Fruit fly (Drosophila melanogaster) whole organism, embryonic: ENCODE results near the gene AstC-R1.
A peak's percentile ranks its signal among the peaks of the same experiment; 100 is the strongest.

Source experiments
- B-H1 ChIP-seq: fragments of 200-800 bp; sonication (Bioruptor generic); IDR thresholded peaks from 3 replicates; pipeline ENCODE4 v1.3.6; 2022; ENCODE audit warnings: missing biosample characterization, missing genetic modification characterization
- CG10431 ChIP-seq: fragments of 200-800 bp; sonication (Bioruptor generic); optimal IDR thresholded peaks from 3 replicates; lab custom pipeline; 2018; ENCODE audit warnings: missing biosample characterization, mild to moderate bottlenecking, missing genetic modification characterization
- CG10565 ChIP-seq: fragments of 200-800 bp; sonication (Bioruptor generic); optimal IDR thresholded peaks from 3 replicates; lab custom pipeline; 2016; ENCODE audit warnings: missing biosample characterization, mild to moderate bottlenecking, missing genetic modification characterization
- CG10959 ChIP-seq: fragments of 200-800 bp; sonication (Bioruptor generic); IDR thresholded peaks from 2 replicates; pipeline ENCODE4 v1.3.6; 2022; ENCODE audit warnings: missing biosample characterization, missing genetic modification characterization
- CG10979 ChIP-seq: fragments of 200-800 bp; sonication (Bioruptor generic); optimal IDR thresholded peaks from 2 replicates; lab custom pipeline; 2018; ENCODE audit warnings: missing biosample characterization, mild to moderate bottlenecking, missing genetic modification characterization, moderate library complexity
- CG12071 ChIP-seq: fragments of 200-800 bp; sonication (Bioruptor generic); optimal IDR thresholded peaks from 3 replicates; lab custom pipeline; 2018; ENCODE audit warnings: missing biosample characterization, mild to moderate bottlenecking, missing genetic modification characterization
- CG12391 ChIP-seq: fragments of 200-800 bp; sonication (Bioruptor generic); optimal IDR thresholded peaks from 3 replicates; lab custom pipeline; 2018; ENCODE audit warnings: missing biosample characterization, mild to moderate bottlenecking, missing genetic modification characterization, moderate library complexity
- CG13287 ChIP-seq: fragments of 200-800 bp; sonication (Bioruptor generic); IDR thresholded peaks from 2 replicates; pipeline ENCODE4 v1.3.6; 2022; ENCODE audit warnings: missing biosample characterization, missing genetic modification characterization; ENCODE audit not compliant: partially characterized antibody
- CG14710 ChIP-seq: fragments of 200-800 bp; sonication (Bioruptor generic); optimal IDR thresholded peaks from 3 replicates; lab custom pipeline; 2019; ENCODE audit warnings: missing biosample characterization, mild to moderate bottlenecking, missing genetic modification characterization, moderate library complexity
- CG15073 ChIP-seq: fragments of 200-800 bp; sonication (Bioruptor generic); optimal IDR thresholded peaks from 2 replicates; lab custom pipeline; 2016; ENCODE audit warnings: missing biosample characterization, missing genetic modification characterization
- CG15269 ChIP-seq: fragments of 200-800 bp; sonication (Bioruptor generic); optimal IDR thresholded peaks from 2 replicates; lab custom pipeline; 2018; ENCODE audit warnings: missing biosample characterization, mild to moderate bottlenecking, missing genetic modification characterization, moderate library complexity
- CG15601 ChIP-seq: fragments of 200-800 bp; sonication (Bioruptor generic); optimal IDR thresholded peaks from 3 replicates; lab custom pipeline; 2019; ENCODE audit warnings: missing biosample characterization, mild to moderate bottlenecking, missing genetic modification characterization, moderate library complexity
- CG2199 ChIP-seq: fragments of 200-800 bp; sonication (Bioruptor generic); IDR thresholded peaks from 3 replicates; pipeline ENCODE4 v1.3.6; 2022; ENCODE audit warnings: missing biosample characterization, missing genetic modification characterization
- CG3847 ChIP-seq: fragments of 200-800 bp; sonication (Bioruptor generic); IDR thresholded peaks from 2 replicates; pipeline ENCODE4 v1.3.6; 2022; ENCODE audit warnings: missing biosample characterization, missing genetic modification characterization
- CG4424 ChIP-seq: fragments of 200-800 bp; sonication (Bioruptor generic); optimal IDR thresholded peaks from 3 replicates; lab custom pipeline; 2016; ENCODE audit warnings: missing biosample characterization, missing genetic modification characterization
- CG4854 ChIP-seq: fragments of 200-800 bp; sonication (Bioruptor generic); optimal IDR thresholded peaks from 2 replicates; lab custom pipeline; 2016; ENCODE audit warnings: missing biosample characterization, missing genetic modification characterization, inconsistent platforms
- CG7372 ChIP-seq: fragments of 200-800 bp; sonication (Bioruptor generic); IDR thresholded peaks from 2 replicates; pipeline ENCODE4 v1.3.6; 2022; ENCODE audit warnings: missing biosample characterization, missing genetic modification characterization
- CG7556 ChIP-seq: fragments of 200-800 bp; sonication (Bioruptor generic); optimal IDR thresholded peaks from 2 replicates; lab custom pipeline; 2017; ENCODE audit warnings: missing biosample characterization, mild to moderate bottlenecking, missing genetic modification characterization
- CG7839 ChIP-seq: fragments of 200-800 bp; sonication (Bioruptor generic); optimal IDR thresholded peaks from 3 replicates; lab custom pipeline; 2018; ENCODE audit warnings: missing biosample characterization, mild to moderate bottlenecking, missing genetic modification characterization, moderate library complexity
- CG8765 ChIP-seq: fragments of 200-800 bp; sonication (Bioruptor generic); IDR thresholded peaks from 2 replicates; pipeline ENCODE4 v1.3.6; 2022; ENCODE audit warnings: missing biosample characterization, missing genetic modification characterization
- CG8944 ChIP-seq: fragments of 200-800 bp; sonication (Bioruptor generic); optimal IDR thresholded peaks from 3 replicates; lab custom pipeline; 2016; ENCODE audit warnings: missing biosample characterization, missing genetic modification characterization
- CTCF ChIP-seq: fragments of 200-800 bp; sonication (Bioruptor generic); optimal IDR thresholded peaks from 2 replicates; lab custom pipeline; 2017; ENCODE audit warnings: missing biosample characterization, mild to moderate bottlenecking, missing genetic modification characterization, moderate library complexity
- Dek ChIP-seq: fragments of 200-800 bp; sonication (Bioruptor generic); optimal IDR thresholded peaks from 3 replicates; lab custom pipeline; 2019; ENCODE audit warnings: missing biosample characterization, mild to moderate bottlenecking, missing genetic modification characterization, moderate library complexity
- Dll ChIP-seq: fragments of 200-800 bp; sonication (Bioruptor generic); IDR thresholded peaks from 4 replicates; pipeline ENCODE4 v1.3.6; 2022; ENCODE audit warnings: missing biosample characterization, missing genetic modification characterization; ENCODE audit not compliant: partially characterized antibody
- Doc2 ChIP-seq: fragments of 200-800 bp; sonication (Bioruptor generic); IDR thresholded peaks from 2 replicates; pipeline ENCODE4 v1.3.6; 2022; ENCODE audit warnings: missing biosample characterization, missing genetic modification characterization
- Dref ChIP-seq: fragments of 200-800 bp; sonication (Bioruptor generic); IDR thresholded peaks from 2 replicates; pipeline ENCODE4 v1.3.6; 2022; ENCODE audit warnings: missing biosample characterization, missing genetic modification characterization
- GATAe ChIP-seq: fragments of 200-800 bp; sonication (Bioruptor generic); conservative IDR thresholded peaks from 2 replicates; pipeline ENCODE4 v1.3.6; 2022; ENCODE audit warnings: missing biosample characterization, missing genetic modification characterization
- Ravus ChIP-seq: fragments of 200-800 bp; sonication (Bioruptor generic); IDR thresholded peaks from 2 replicates; pipeline ENCODE4 v1.3.6; 2022; ENCODE audit warnings: missing biosample characterization, missing genetic modification characterization
- Six4 ChIP-seq: fragments of 200-800 bp; sonication (Bioruptor generic); optimal IDR thresholded peaks from 2 replicates; lab custom pipeline; 2016; ENCODE audit warnings: missing biosample characterization, missing genetic modification characterization
- Spps ChIP-seq: fragments of 200-800 bp; sonication (Bioruptor generic); optimal IDR thresholded peaks from 2 replicates; lab custom pipeline; 2018; ENCODE audit warnings: missing biosample characterization, mild to moderate bottlenecking, missing genetic modification characterization
- Trl ChIP-seq, 3 experiments: fragments of >200 bp in 2 of 3; fragments of 200-800 bp in 1 of 3; sonication (Bioruptor generic) in 1 of 3; optimal IDR thresholded peaks; 2 replicates in 1 of 3; 3 replicates in 2 of 3; lab custom pipeline; 2016 to 2017; ENCODE audit warnings: missing biosample characterization in 1 of 3, missing genetic modification characterization in 1 of 3
- amos ChIP-seq: fragments of 200-800 bp; sonication (Bioruptor generic); IDR thresholded peaks from 2 replicates; pipeline ENCODE4 v1.3.6; 2022; ENCODE audit warnings: missing biosample characterization, missing genetic modification characterization; ENCODE audit not compliant: partially characterized antibody
- ase ChIP-seq: fragments of 200-800 bp; sonication (Bioruptor generic); IDR thresholded peaks from 3 replicates; pipeline ENCODE4 v1.3.6; 2022; ENCODE audit warnings: missing biosample characterization, missing genetic modification characterization
- cad ChIP-seq: fragments of >200 bp; optimal IDR thresholded peaks from 2 replicates; lab custom pipeline; 2017; ENCODE audit warnings: missing biosample characterization, missing genetic modification characterization
- chn ChIP-seq: fragments of 200-800 bp; sonication (Bioruptor generic); optimal IDR thresholded peaks from 2 replicates; lab custom pipeline; 2016; ENCODE audit warnings: missing biosample characterization, missing genetic modification characterization
- da ChIP-seq: fragments of 200-800 bp; sonication (Bioruptor generic); optimal IDR thresholded peaks from 2 replicates; lab custom pipeline; 2016; ENCODE audit warnings: missing biosample characterization, missing genetic modification characterization
- gcm2 ChIP-seq: fragments of 200-800 bp; sonication (Bioruptor generic); optimal IDR thresholded peaks from 2 replicates; lab custom pipeline; 2016; ENCODE audit warnings: missing biosample characterization, missing genetic modification characterization
- gem ChIP-seq: fragments of 200-800 bp; sonication (Bioruptor generic); optimal IDR thresholded peaks from 2 replicates; lab custom pipeline; 2019; ENCODE audit warnings: missing biosample characterization, mild to moderate bottlenecking, missing genetic modification characterization, moderate library complexity
- hbn ChIP-seq: fragments of 200-800 bp; sonication (Bioruptor generic); IDR thresholded peaks from 2 replicates; pipeline ENCODE4 v1.3.6; 2022; ENCODE audit warnings: missing biosample characterization, missing genetic modification characterization; ENCODE audit not compliant: partially characterized antibody
- ken ChIP-seq: fragments of 200-800 bp; sonication (Bioruptor generic); IDR thresholded peaks from 3 replicates; pipeline ENCODE4 v1.3.6; 2022; ENCODE audit warnings: missing biosample characterization, missing genetic modification characterization
- klu ChIP-seq: fragments of 200-800 bp; sonication (Bioruptor generic); IDR thresholded peaks from 2 replicates; pipeline ENCODE4 v1.3.6; 2022; ENCODE audit warnings: missing biosample characterization, missing genetic modification characterization
- mirr ChIP-seq: fragments of 200-800 bp; sonication (Bioruptor generic); optimal IDR thresholded peaks from 3 replicates; lab custom pipeline; 2018; ENCODE audit warnings: missing biosample characterization, mild to moderate bottlenecking, missing genetic modification characterization
- mld ChIP-seq: fragments of 200-800 bp; sonication (Bioruptor generic); IDR thresholded peaks from 3 replicates; pipeline ENCODE4 v1.3.6; 2022; ENCODE audit warnings: missing biosample characterization, missing genetic modification characterization; ENCODE audit not compliant: partially characterized antibody
- onecut ChIP-seq: fragments of 200-800 bp; sonication (Bioruptor generic); IDR thresholded peaks from 2 replicates; pipeline ENCODE4 v1.3.6; 2022; ENCODE audit warnings: missing biosample characterization, missing genetic modification characterization
- pita ChIP-seq: fragments of 200-800 bp; sonication (Bioruptor generic); optimal IDR thresholded peaks from 2 replicates; lab custom pipeline; 2017; ENCODE audit warnings: missing biosample characterization, mild to moderate bottlenecking, missing genetic modification characterization
- sc ChIP-seq, 3 experiments: fragments of >200 bp in 2 of 3; fragments of 200-800 bp in 1 of 3; sonication (Bioruptor generic) in 1 of 3; optimal IDR thresholded peaks; 2 replicates in 2 of 3; 3 replicates in 1 of 3; lab custom pipeline; 2017; ENCODE audit warnings: mild to moderate bottlenecking in 1 of 3, missing biosample characterization in 1 of 3, missing genetic modification characterization in 1 of 3, missing genetic modification reagents in 1 of 3
- sima ChIP-seq: fragments of 200-800 bp; sonication (Bioruptor generic); optimal IDR thresholded peaks from 2 replicates; lab custom pipeline; 2016; ENCODE audit warnings: missing biosample characterization, missing genetic modification characterization
- sisA ChIP-seq: fragments of 200-800 bp; sonication (Bioruptor generic); IDR thresholded peaks from 2 replicates; pipeline ENCODE4 v1.3.6; 2022; ENCODE audit warnings: missing biosample characterization, missing genetic modification characterization
- wek ChIP-seq: fragments of 200-800 bp; sonication (Bioruptor generic); optimal IDR thresholded peaks from 3 replicates; lab custom pipeline; 2018; ENCODE audit warnings: missing biosample characterization, mild to moderate bottlenecking, missing genetic modification characterization, moderate library complexity

The AstC-R1 gene

DNA sequence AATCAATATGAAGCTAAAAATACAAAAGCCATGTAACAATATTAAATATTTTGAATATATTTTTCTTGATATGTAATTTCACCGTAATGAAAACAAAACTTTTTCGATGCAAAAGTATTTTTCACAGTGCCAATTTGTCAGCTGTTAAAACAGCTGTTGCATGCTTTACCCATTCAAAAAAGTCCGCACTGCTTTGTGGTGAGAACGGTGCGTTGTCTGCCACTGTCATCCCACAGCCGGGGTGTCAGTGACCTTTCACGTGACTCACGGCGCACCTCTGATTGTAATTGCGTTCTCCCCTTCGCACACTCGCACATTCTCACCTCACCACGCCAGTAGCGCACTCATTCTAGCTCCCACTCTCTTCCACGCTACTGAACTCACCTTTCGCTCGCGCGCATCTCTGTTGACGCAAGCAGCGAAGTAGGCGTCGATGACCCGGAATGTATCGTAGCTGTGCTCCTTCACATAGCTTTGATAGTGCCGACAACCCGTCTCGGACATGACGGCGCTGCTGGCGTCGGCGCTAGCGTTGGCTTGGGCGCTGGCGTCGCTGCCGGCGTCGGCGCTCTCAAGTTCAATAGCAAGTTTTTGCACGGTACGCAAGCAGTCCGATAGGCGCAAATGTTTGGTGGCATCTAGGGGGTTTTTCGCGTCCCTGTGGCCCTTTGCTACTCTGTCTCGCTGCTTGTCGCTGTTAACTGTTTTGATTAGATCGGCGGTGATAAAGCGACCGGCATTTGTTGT is 61.1 kb downstream of the AstC-R1 start (continued):
- TF ChIP-seq CG13287 (peak; percentile 81), CG15073 (GFP tag; lab: Kevin White, UChicago) (no peak), CG10979 (peak; percentile 51), CG15269 (no peak), CG8944 (GFP tag; lab: Kevin White, UChicago) (peak; percentile 48), CG4854 (GFP tag; lab: Kevin White, UChicago) (no peak), mirr (GFP tag; lab: Kevin White, UChicago) (peak; percentile 41), gcm2 (GFP tag; lab: Kevin White, UChicago) (peak; percentile 7), sima (GFP tag; lab: Kevin White, UChicago) (no peak), CG8765 (0 out of 2 replicates have a peak, but pooled peaks have one; percentile 14), sc (optimal IDR thresholded peaks at IDR 0.05; lab: Kevin White, UChicago) (no peak), sc (GFP tag; optimal IDR thresholded peaks at IDR 0.05; lab: Kevin White, UChicago) (peak; percentile 3), Dll (GFP tag; lab: Robert Waterston, UW) (peak; percentile 82), amos (GFP tag; lab: Robert Waterston, UW) (peak; percentile 74), CG7372 (GFP tag; lab: Robert Waterston, UW) (no peak), Spps (tag; lab: Kevin White, UChicago) (peak; percentile 28), Dek (tag; lab: Kevin White, UChicago) (no peak), Six4 (GFP tag; lab: Kevin White, UChicago) (no peak), klu (GFP tag; lab: Robert Waterston, UW) (no peak), CG10565 (no peak), chn (peak; percentile 55), wek (GFP tag; lab: Kevin White, UChicago) (no peak), Doc2 (GFP tag; lab: Robert Waterston, UW) (no peak), CG12391 (peak; percentile 62), onecut (GFP tag; lab: Robert Waterston, UW) (peak; percentile 49), CG12071 (GFP tag; lab: Kevin White, UChicago) (peak; percentile 67), CG15601 (tag; lab: Kevin White, UChicago) (peak; percentile 32), B-H1 (no peak), sisA (GFP tag; lab: Robert Waterston, UW) (no peak; the same call in 1 of the 2 replicates), gem (tag; lab: Kevin White, UChicago) (peak; percentile 62), Trl (optimal IDR thresholded peaks at IDR 0.05; lab: Kevin White, UChicago) (peak; percentile 58 to 68), Trl (GFP tag; optimal IDR thresholded peaks at IDR 0.05; lab: Kevin White, UChicago) (peak; percentile 56), CG10959 (GFP tag; lab: Robert Waterston, UW) (no peak), Dref (GFP tag; lab: Robert Waterston, UW) (0 out of 2 replicates have a peak, but pooled peaks have one; percentile 16), CG7839 (tag; lab: Kevin White, UChicago) (peak; percentile 45), CTCF (GFP tag; lab: Kevin White, UChicago) (no peak), pita (GFP tag; lab: Kevin White, UChicago) (no peak), hbn (GFP tag; lab: Robert Waterston, UW) (peak; percentile 70), ase (GFP tag; lab: Robert Waterston, UW) (no peak), CG3847 (GFP tag; lab: Robert Waterston, UW) (peak; percentile 49; the same call in 1 of the 2 replicates), CG2199 (GFP tag; lab: Robert Waterston, UW) (no peak), CG7556 (peak; percentile 36), mld (GFP tag; lab: Robert Waterston, UW) (no peak), Ravus (GFP tag; lab: Robert Waterston, UW) (no peak), da (no peak), ken (GFP tag; lab: Robert Waterston, UW) (peak; percentile 60; the same call in 2 of the 3 replicates), CG14710 (tag; lab: Kevin White, UChicago) (peak; percentile 47), cad (GFP tag; lab: Kevin White, UChicago) (no peak), GATAe (GFP tag; lab: Robert Waterston, UW) (0 out of 2 replicates have a peak, but pooled peaks have one; percentile 32), CG10431 (GFP tag; lab: Kevin White, UChicago) (no peak), CG4424 (GFP tag; lab: Kevin White, UChicago) (peak; percentile 28)
